Fruit fly (Drosophila melanogaster) whole organism, wandering third instar larva: Measurements from ENCODE around the gene PTPMT1.

Source experiments
- Abd-B ChIP-seq: fragments of >200 bp; optimal IDR thresholded peaks from 2 replicates; lab custom pipeline; 2017; ENCODE audit warnings: missing biosample characterization, missing genetic modification characterization
- Hr78 ChIP-seq: fragments of >200 bp; optimal IDR thresholded peaks from 2 replicates; lab custom pipeline; 2017; ENCODE audit warnings: missing biosample characterization, missing genetic modification characterization
- Mio ChIP-seq: sonication (Bioruptor generic); optimal IDR thresholded peaks from 2 replicates; lab custom pipeline; 2016; ENCODE audit warnings: missing biosample characterization, missing genetic modification characterization
- N ChIP-seq: fragments of >200 bp; optimal IDR thresholded peaks from 2 replicates; lab custom pipeline; 2018; ENCODE audit warnings: missing biosample characterization, missing external identifiers, missing genetic modification characterization
- OdsH ChIP-seq: fragments of 200-800 bp; sonication (Bioruptor generic); optimal IDR thresholded peaks from 2 replicates; lab custom pipeline; 2016; ENCODE audit warnings: missing biosample characterization, mild to moderate bottlenecking, missing genetic modification characterization
- br ChIP-seq: fragments of 200-800 bp; sonication (Bioruptor generic); optimal IDR thresholded peaks from 2 replicates; lab custom pipeline; 2016; ENCODE audit warnings: missing biosample characterization, missing genetic modification characterization
- foxo ChIP-seq, 2 experiments: fragments of 200-800 bp; sonication (Bioruptor generic); optimal IDR thresholded peaks; 2 replicates in 1 of 2; 3 replicates in 1 of 2; lab custom pipeline; 2016 to 2017; ENCODE audit warnings: missing biosample characterization in 2 of 2, missing genetic modification characterization in 2 of 2
- fru ChIP-seq: fragments of 200-800 bp; sonication (Bioruptor generic); optimal IDR thresholded peaks from 3 replicates; lab custom pipeline; 2016; ENCODE audit warnings: missing biosample characterization, mild to moderate bottlenecking, missing genetic modification characterization
- psq ChIP-seq: fragments of 200-800 bp; sonication (Bioruptor generic); optimal IDR thresholded peaks from 3 replicates; lab custom pipeline; 2017; ENCODE audit warnings: missing biosample characterization, mild to moderate bottlenecking, missing genetic modification characterization, moderate library complexity

dm6 chr3R:23791491-23791890 is 33.4 kb downstream of the PTPMT1 start:
- no peak for TF ChIP-seq Hr78 (GFP tag; lab: Kevin White, UChicago)
- no peak for TF ChIP-seq N (GFP tag; lab: Kevin White, UChicago)
- TF ChIP-seq fru (GFP tag; lab: Kevin White, UChicago) = no peak
- TF ChIP-seq br (GFP tag; lab: Kevin White, UChicago) = no peak
- TF ChIP-seq foxo (GFP tag; optimal IDR thresholded peaks at IDR 0.05; lab: Kevin White, UChicago) = no peak
- TF ChIP-seq Abd-B (GFP tag; lab: Kevin White, UChicago) = no peak
- peak; percentile 24 for TF ChIP-seq OdsH
- peak; percentile 24 for TF ChIP-seq psq (GFP tag; lab: Kevin White, UChicago)
- no peak for TF ChIP-seq Mio (GFP tag; lab: Kevin White, UChicago)
